Worm (Caenorhabditis elegans) whole organism, early embryonic: ENCODE results near the gene ldp-1.

Source experiments
- ama-1 ChIP-seq: fragments of 150-350 bp; optimal IDR thresholded peaks from 2 replicates; lab custom pipeline; 2014
- flt-1 ChIP-seq: fragments of 200-800 bp; sonication (Bioruptor generic); IDR thresholded peaks from 2 replicates; pipeline ENCODE4 v1.3.6; 2022; ENCODE audit warnings: missing genetic modification characterization, missing compliant biosample characterization
- hmbx-1 ChIP-seq: sonication (generic microtip); optimal IDR thresholded peaks from 2 replicates; lab custom pipeline; 2016; ENCODE audit warnings: mild to moderate bottlenecking, missing genetic modification characterization, missing compliant biosample characterization
- pes-1 ChIP-seq: fragments of 200-800 bp; sonication (Bioruptor generic); IDR thresholded peaks from 2 replicates; pipeline ENCODE4 v1.3.6; 2022; ENCODE audit warnings: missing genetic modification reagents, missing genetic modification characterization, missing compliant biosample characterization

- TF ChIP-seq pes-1 (GFP tag; lab: Robert Waterston, UW) (no peak), flt-1 (GFP tag; lab: Robert Waterston, UW) (no peak), ama-1 (lab: Kevin White, UChicago) (no peak), hmbx-1 (no peak)
These were observed 17.0 kb upstream of the ldp-1 start, which contains the start of gene F22F7.3 for ce11 chrV:2110368-2110767.
